Fruit fly (Drosophila melanogaster) whole organism, embryonic: Measurements from ENCODE around the gene Cipc.

Source experiments
- Atf3 ChIP-seq: fragments of 200-800 bp; sonication (Bioruptor generic); optimal IDR thresholded peaks from 3 replicates; lab custom pipeline; 2016; ENCODE audit warnings: missing biosample characterization, missing genetic modification characterization
- Atf6 ChIP-seq: fragments of 200-800 bp; sonication (Bioruptor generic); IDR thresholded peaks from 2 replicates; pipeline ENCODE4 v1.3.6; 2022; ENCODE audit warnings: missing biosample characterization, missing genetic modification characterization
- CG10267 ChIP-seq: fragments of 200-800 bp; sonication (Bioruptor generic); optimal IDR thresholded peaks from 2 replicates; lab custom pipeline; 2018; ENCODE audit warnings: missing biosample characterization, mild to moderate bottlenecking, missing genetic modification characterization, moderate library complexity
- CG11093 ChIP-seq: fragments of 200-800 bp; sonication (Bioruptor generic); IDR thresholded peaks from 3 replicates; pipeline ENCODE4 v1.3.6; 2022; ENCODE audit warnings: missing biosample characterization, missing genetic modification characterization
- CG11560 ChIP-seq: fragments of 200-800 bp; sonication (Bioruptor generic); IDR thresholded peaks from 3 replicates; pipeline ENCODE4 v1.3.6; 2022; ENCODE audit warnings: missing biosample characterization, missing genetic modification characterization
- CG12659 ChIP-seq: fragments of 200-800 bp; sonication (Bioruptor generic); optimal IDR thresholded peaks from 3 replicates; lab custom pipeline; 2017; ENCODE audit warnings: mild to moderate bottlenecking, missing biosample characterization, missing genetic modification reagents, missing genetic modification characterization
- CG12769 ChIP-seq: fragments of 200-800 bp; sonication (Bioruptor generic); optimal IDR thresholded peaks from 2 replicates; lab custom pipeline; 2019; ENCODE audit warnings: missing biosample characterization, mild to moderate bottlenecking, missing genetic modification characterization, moderate library complexity
- CG13287 ChIP-seq: fragments of 200-800 bp; sonication (Bioruptor generic); IDR thresholded peaks from 2 replicates; pipeline ENCODE4 v1.3.6; 2022; ENCODE audit warnings: missing biosample characterization, missing genetic modification characterization; ENCODE audit not compliant: partially characterized antibody
- CG14710 ChIP-seq: fragments of 200-800 bp; sonication (Bioruptor generic); optimal IDR thresholded peaks from 3 replicates; lab custom pipeline; 2019; ENCODE audit warnings: missing biosample characterization, mild to moderate bottlenecking, missing genetic modification characterization, moderate library complexity
- CG1647 ChIP-seq: fragments of 200-800 bp; sonication (Bioruptor generic); optimal IDR thresholded peaks from 3 replicates; lab custom pipeline; 2016; ENCODE audit warnings: missing biosample characterization, missing genetic modification characterization
- CG16813 ChIP-seq: fragments of 200-800 bp; sonication (Bioruptor generic); IDR thresholded peaks from 3 replicates; pipeline ENCODE4 v1.3.6; 2022; ENCODE audit warnings: missing biosample characterization, missing genetic modification characterization; ENCODE audit not compliant: partially characterized antibody
- CG16815 ChIP-seq: fragments of 200-800 bp; sonication (Bioruptor generic); optimal IDR thresholded peaks from 3 replicates; lab custom pipeline; 2017; ENCODE audit warnings: missing biosample characterization, mild to moderate bottlenecking, missing genetic modification characterization
- CG1832 ChIP-seq: fragments of 200-800 bp; sonication (Bioruptor generic); optimal IDR thresholded peaks from 2 replicates; lab custom pipeline; 2017; ENCODE audit warnings: missing biosample characterization, mild to moderate bottlenecking, missing genetic modification characterization, inconsistent platforms
- CG18764 ChIP-seq: fragments of 200-800 bp; sonication (Bioruptor generic); optimal IDR thresholded peaks from 3 replicates; lab custom pipeline; 2016; ENCODE audit warnings: missing biosample characterization, missing genetic modification characterization
- CG2116 ChIP-seq: fragments of 200-800 bp; sonication (Bioruptor generic); optimal IDR thresholded peaks from 3 replicates; lab custom pipeline; 2018; ENCODE audit warnings: missing biosample characterization, mild to moderate bottlenecking, missing genetic modification characterization
- CG2875 ChIP-seq: fragments of 200-800 bp; sonication (Bioruptor generic); optimal IDR thresholded peaks from 2 replicates; lab custom pipeline; 2017; ENCODE audit warnings: missing biosample characterization, mild to moderate bottlenecking, missing genetic modification characterization, missing genetic modification reagents
- CG32767 ChIP-seq: fragments of 200-800 bp; sonication (Bioruptor generic); IDR thresholded peaks from 2 replicates; pipeline ENCODE4 v1.3.6; 2022; ENCODE audit warnings: missing biosample characterization, missing genetic modification characterization
- CG3281 ChIP-seq: fragments of 200-800 bp; sonication (Bioruptor generic); optimal IDR thresholded peaks from 3 replicates; lab custom pipeline; 2017; ENCODE audit warnings: missing biosample characterization, mild to moderate bottlenecking, missing genetic modification characterization
- CG34224 ChIP-seq: fragments of 200-800 bp; sonication (Bioruptor generic); IDR thresholded peaks from 3 replicates; pipeline ENCODE4 v1.3.6; 2022; ENCODE audit warnings: missing biosample characterization, missing genetic modification characterization; ENCODE audit not compliant: partially characterized antibody
- CG3995 ChIP-seq: fragments of 200-800 bp; sonication (Bioruptor generic); optimal IDR thresholded peaks from 3 replicates; lab custom pipeline; 2016; ENCODE audit warnings: missing biosample characterization, missing genetic modification characterization
- CG6689 ChIP-seq: fragments of 200-800 bp; sonication (Bioruptor generic); IDR thresholded peaks from 2 replicates; pipeline ENCODE4 v1.3.6; 2022; ENCODE audit warnings: missing biosample characterization, missing genetic modification characterization
- CG6765 ChIP-seq: fragments of 200-800 bp; sonication (Bioruptor generic); optimal IDR thresholded peaks from 3 replicates; lab custom pipeline; 2017; ENCODE audit warnings: missing biosample characterization, mild to moderate bottlenecking, missing genetic modification characterization
- CG7357 ChIP-seq: fragments of 200-800 bp; sonication (Bioruptor generic); IDR thresholded peaks from 3 replicates; pipeline ENCODE4 v1.3.6; 2022; ENCODE audit warnings: missing biosample characterization, missing genetic modification characterization
- CG7556 ChIP-seq: fragments of 200-800 bp; sonication (Bioruptor generic); optimal IDR thresholded peaks from 2 replicates; lab custom pipeline; 2017; ENCODE audit warnings: missing biosample characterization, mild to moderate bottlenecking, missing genetic modification characterization
- CG8359 ChIP-seq: fragments of 200-800 bp; sonication (Bioruptor generic); optimal IDR thresholded peaks from 2 replicates; lab custom pipeline; 2017; ENCODE audit warnings: missing biosample characterization, mild to moderate bottlenecking, missing genetic modification characterization, borderline replicate concordance
- Chrac-16 ChIP-seq: fragments of 200-800 bp; sonication (Bioruptor generic); optimal IDR thresholded peaks from 3 replicates; lab custom pipeline; 2016; ENCODE audit warnings: missing biosample characterization, missing genetic modification characterization
- CoRest ChIP-seq: fragments of 200-800 bp; sonication (Bioruptor generic); optimal IDR thresholded peaks from 3 replicates; lab custom pipeline; 2018; ENCODE audit warnings: missing biosample characterization, mild to moderate bottlenecking, missing genetic modification characterization, moderate library complexity
- Gug ChIP-seq: fragments of 200-800 bp; sonication (Bioruptor generic); IDR thresholded peaks from 4 replicates; pipeline ENCODE4 v1.3.6; 2022; ENCODE audit warnings: missing biosample characterization, missing genetic modification characterization
- HHEX ChIP-seq: fragments of 200-800 bp; sonication (Bioruptor generic); optimal IDR thresholded peaks from 3 replicates; lab custom pipeline; 2017; ENCODE audit warnings: missing biosample characterization, mild to moderate bottlenecking, missing genetic modification characterization, missing genetic modification reagents
- Hr39 ChIP-seq: fragments of >200 bp; optimal IDR thresholded peaks from 2 replicates; lab custom pipeline; 2017
- NK7.1 ChIP-seq: fragments of 200-800 bp; sonication (Bioruptor generic); optimal IDR thresholded peaks from 3 replicates; lab custom pipeline; 2016; ENCODE audit warnings: missing biosample characterization, missing genetic modification characterization
- NfI ChIP-seq: fragments of 200-800 bp; sonication (Bioruptor generic); optimal IDR thresholded peaks from 3 replicates; lab custom pipeline; 2018; ENCODE audit warnings: missing biosample characterization, mild to moderate bottlenecking, missing genetic modification characterization, moderate library complexity
- Poxn ChIP-seq: fragments of 200-800 bp; sonication (Bioruptor generic); IDR thresholded peaks from 2 replicates; pipeline ENCODE4 v1.3.6; 2022; ENCODE audit warnings: missing biosample characterization, missing genetic modification characterization
- Spps ChIP-seq: fragments of 200-800 bp; sonication (Bioruptor generic); optimal IDR thresholded peaks from 2 replicates; lab custom pipeline; 2018; ENCODE audit warnings: missing biosample characterization, mild to moderate bottlenecking, missing genetic modification characterization
- Xbp1 ChIP-seq: fragments of 200-800 bp; sonication (Bioruptor generic); optimal IDR thresholded peaks from 3 replicates; lab custom pipeline; 2016; ENCODE audit warnings: missing biosample characterization, mild to moderate bottlenecking, missing genetic modification characterization
- YL-1 ChIP-seq: fragments of 200-800 bp; sonication (Bioruptor generic); optimal IDR thresholded peaks from 3 replicates; lab custom pipeline; 2017; ENCODE audit warnings: missing biosample characterization, mild to moderate bottlenecking, missing genetic modification characterization
- al ChIP-seq: fragments of 200-800 bp; sonication (Bioruptor generic); IDR thresholded peaks from 2 replicates; pipeline ENCODE4 v1.3.6; 2022; ENCODE audit warnings: missing biosample characterization, missing genetic modification characterization
- amos ChIP-seq: fragments of 200-800 bp; sonication (Bioruptor generic); IDR thresholded peaks from 2 replicates; pipeline ENCODE4 v1.3.6; 2022; ENCODE audit warnings: missing biosample characterization, missing genetic modification characterization; ENCODE audit not compliant: partially characterized antibody
- cad ChIP-seq: fragments of >200 bp; optimal IDR thresholded peaks from 2 replicates; lab custom pipeline; 2017; ENCODE audit warnings: missing biosample characterization, missing genetic modification characterization
- caup ChIP-seq: fragments of 200-800 bp; sonication (Bioruptor generic); optimal IDR thresholded peaks from 3 replicates; lab custom pipeline; 2017; ENCODE audit warnings: missing biosample characterization, mild to moderate bottlenecking, missing genetic modification characterization, moderate library complexity; ENCODE audit not compliant: severe bottlenecking
- dysf ChIP-seq: fragments of 200-800 bp; sonication (Bioruptor generic); IDR thresholded peaks from 3 replicates; pipeline ENCODE4 v1.3.6; 2022; ENCODE audit warnings: missing biosample characterization, missing genetic modification characterization
- exex ChIP-seq: fragments of 200-800 bp; sonication (Bioruptor generic); optimal IDR thresholded peaks from 4 replicates; lab custom pipeline; 2018; ENCODE audit warnings: missing biosample characterization, mild to moderate bottlenecking, missing genetic modification characterization, moderate library complexity
- gcm ChIP-seq: fragments of 200-800 bp; sonication (Bioruptor generic); optimal IDR thresholded peaks from 2 replicates; lab custom pipeline; 2019; ENCODE audit warnings: missing biosample characterization, mild to moderate bottlenecking, missing genetic modification characterization, moderate library complexity
- row ChIP-seq: fragments of 200-800 bp; sonication (Bioruptor generic); IDR thresholded peaks from 3 replicates; pipeline ENCODE4 v1.3.6; 2022; ENCODE audit warnings: missing biosample characterization, missing genetic modification characterization
- so ChIP-seq: fragments of 200-800 bp; sonication (Bioruptor generic); IDR thresholded peaks from 3 replicates; pipeline ENCODE4 v1.3.6; 2022; ENCODE audit warnings: missing biosample characterization, missing genetic modification characterization
- sob ChIP-seq: fragments of 200-800 bp; sonication (Bioruptor generic); IDR thresholded peaks from 2 replicates; pipeline ENCODE4 v1.3.6; 2022; ENCODE audit warnings: missing biosample characterization, missing genetic modification characterization
- tap ChIP-seq: fragments of 200-800 bp; optimal IDR thresholded peaks from 3 replicates; lab custom pipeline; 2019; ENCODE audit warnings: missing biosample characterization, mild to moderate bottlenecking, missing genetic modification characterization, moderate library complexity
- tin ChIP-seq: fragments of 200-800 bp; sonication (Bioruptor generic); optimal IDR thresholded peaks from 3 replicates; lab custom pipeline; 2016; ENCODE audit warnings: missing biosample characterization, missing genetic modification characterization
- zen ChIP-seq: fragments of 200-800 bp; sonication (Bioruptor generic); optimal IDR thresholded peaks from 3 replicates; lab custom pipeline; 2018; ENCODE audit warnings: missing biosample characterization, mild to moderate bottlenecking, missing genetic modification characterization, moderate library complexity

Gene Cipc

dm6 chr3R:26098502-26099210 is 8.0 kb upstream of the Cipc start, which contains the start of gene dysf (continued):
- peak; percentile 48 for TF ChIP-seq NfI (GFP tag; lab: Kevin White, UChicago)
- peak; percentile 52 for TF ChIP-seq CG3281
- TF ChIP-seq NK7.1 (GFP tag; lab: Kevin White, UChicago), result no peak
- TF ChIP-seq CG6689 (GFP tag; lab: Robert Waterston, UW), result peak; percentile 68; the same call in 1 of the 2 replicates
- TF ChIP-seq Spps (tag; lab: Kevin White, UChicago), result peak; percentile 54
- TF ChIP-seq HHEX (GFP tag; lab: Kevin White, UChicago), result peak; percentile 54
- TF ChIP-seq al (GFP tag; lab: Robert Waterston, UW), result peak; percentile 58
- TF ChIP-seq CG12659 (GFP tag; lab: Kevin White, UChicago), result peak; percentile 72
- TF ChIP-seq Chrac-16 (GFP tag; lab: Kevin White, UChicago), result peak; percentile 30
- peak; percentile 51 for TF ChIP-seq CG2875 (GFP tag; lab: Kevin White, UChicago)
- peak; percentile 22; the same call in 1 of the 2 replicates for TF ChIP-seq CG32767 (GFP tag; lab: Robert Waterston, UW)
- peak; percentile 17 for TF ChIP-seq CG18764 (GFP tag; lab: Kevin White, UChicago)
- no peak for TF ChIP-seq CG11093
- TF ChIP-seq CoRest (tag; lab: Kevin White, UChicago), result peak; percentile 89
- TF ChIP-seq CG7556 (GFP tag; lab: Kevin White, UChicago), result peak; percentile 80
- TF ChIP-seq dysf (GFP tag; lab: Robert Waterston, UW), result peak; percentile 89
- TF ChIP-seq CG1832 (GFP tag; lab: Kevin White, UChicago), result no peak
- peak; percentile 77 for TF ChIP-seq zen (tag; lab: Kevin White, UChicago)
- peak; percentile 80 for TF ChIP-seq CG10267 (tag; lab: Kevin White, UChicago)
- no peak for TF ChIP-seq cad (GFP tag; lab: Kevin White, UChicago)
- peak; percentile 23 for TF ChIP-seq CG6765 (GFP tag; lab: Kevin White, UChicago)
- TF ChIP-seq CG16815 (GFP tag; lab: Kevin White, UChicago), result peak; percentile 46
- 0 out of 2 replicates have a peak, but pooled peaks have one; percentile 25 for TF ChIP-seq sob (GFP tag; lab: Robert Waterston, UW)
- TF ChIP-seq gcm, result peak; percentile 65
- TF ChIP-seq caup, result peak; percentile 25
- peak; percentile 35 for TF ChIP-seq tap (tag; lab: Kevin White, UChicago)
- peak; percentile 84 for TF ChIP-seq CG14710 (tag; lab: Kevin White, UChicago)
- peak; percentile 48 for TF ChIP-seq Xbp1 (GFP tag; lab: Kevin White, UChicago)
- TF ChIP-seq CG7357, result 0 out of 3 replicates have a peak, but pooled peaks have one; percentile 10
- TF ChIP-seq, all 482 proteins: peak for 163

- TF ChIP-seq CG18764 (GFP tag; lab: Kevin White, UChicago) (no peak), YL-1 (GFP tag; lab: Kevin White, UChicago) (no peak), exex (no peak), Gug (GFP tag; lab: Robert Waterston, UW) (no peak), amos (GFP tag; lab: Robert Waterston, UW) (no peak), CG34224 (no peak), Atf3 (GFP tag; lab: Kevin White, UChicago) (no peak), CG11560 (tag; lab: Robert Waterston, UW) (no peak), Atf6 (GFP tag; lab: Robert Waterston, UW) (no peak), CG12769 (peak; percentile 61), CG3995 (GFP tag; lab: Kevin White, UChicago) (no peak), row (GFP tag; lab: Robert Waterston, UW) (peak; percentile 32; the same call in 1 of the 3 replicates), CG8359 (GFP tag; lab: Kevin White, UChicago) (no peak), CG13287 (GFP tag; lab: Robert Waterston, UW) (no peak), CG10267 (tag; lab: Kevin White, UChicago) (no peak), so (no peak), tin (GFP tag; lab: Kevin White, UChicago) (no peak), CG1647 (GFP tag; lab: Kevin White, UChicago) (no peak), CG16813 (GFP tag; lab: Robert Waterston, UW) (no peak), Hr39 (lab: Kevin White, UChicago) (no peak), CG1832 (GFP tag; lab: Kevin White, UChicago) (no peak), Poxn (GFP tag; lab: Robert Waterston, UW) (no peak), CG2116 (GFP tag; lab: Kevin White, UChicago) (no peak)
These were observed 7.4 kb upstream of the Cipc start for dm6 chr3R:26099238-26099637.
